Fruit fly (Drosophila melanogaster): ENCODE data around the gene sn.

sn gene

dm6 chrX:7920081-7920688 lies 43.6 kb upstream of the sn start, which contains the start of the genes hdm and Ykt6 (continued):
- peak; percentile 55 for TF ChIP-seq Sox15 (GFP tag; optimal IDR thresholded peaks at IDR 0.05)
- TF ChIP-seq acj6 (GFP tag; optimal IDR thresholded peaks at IDR 0.05) = peak; percentile 71
- TF ChIP-seq CG7368 (GFP tag; optimal IDR thresholded peaks at IDR 0.05) = peak; percentile 70
- TF ChIP-seq CG8119 (GFP tag; IDR thresholded peaks at IDR 0.05) = no peak
- peak; percentile 63 for TF ChIP-seq CG6792 (GFP tag; optimal IDR thresholded peaks at IDR 0.05)
- TF ChIP-seq CG34406 (GFP tag; optimal IDR thresholded peaks at IDR 0.05) = no peak
- TF ChIP-seq CG11902 (GFP tag; optimal IDR thresholded peaks at IDR 0.05) = peak; percentile 27
- peak; percentile 80 for TF ChIP-seq esn (GFP tag; optimal IDR thresholded peaks at IDR 0.05)
- TF ChIP-seq Gug (GFP tag; IDR thresholded peaks at IDR 0.05) = peak; percentile 59
- TF ChIP-seq Ets21C (GFP tag; optimal IDR thresholded peaks at IDR 0.05) = peak; percentile 65
- no peak for TF ChIP-seq CG10669 (GFP tag; optimal IDR thresholded peaks at IDR 0.05)

DNA sequence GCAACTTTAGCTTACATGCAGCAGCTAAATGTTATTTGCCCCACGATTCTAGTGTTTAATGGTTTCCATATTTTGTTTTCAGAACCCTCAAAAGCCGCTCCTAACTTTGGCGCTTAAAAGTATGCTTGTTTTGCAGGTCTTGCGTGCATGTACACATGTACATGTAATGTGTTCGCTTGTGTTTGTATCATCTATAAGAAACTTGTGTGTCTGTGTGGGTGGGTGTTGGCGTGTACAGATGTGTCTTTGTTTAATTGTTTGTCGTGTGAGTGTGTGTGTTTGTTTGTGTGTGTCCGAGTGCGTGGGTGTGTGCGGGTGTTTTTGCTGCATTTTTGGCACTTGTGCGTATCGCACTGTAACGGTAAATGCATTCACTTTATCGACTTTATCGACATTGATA lies 40.8 kb upstream of the sn start:
- no peak for TF ChIP-seq CG8119 (GFP tag; IDR thresholded peaks at IDR 0.05)
- no peak for TF ChIP-seq CG34406 (GFP tag; optimal IDR thresholded peaks at IDR 0.05)
- TF ChIP-seq Hr4 (GFP tag; optimal IDR thresholded peaks at IDR 0.05) = no peak
- TF ChIP-seq dsx (GFP tag; optimal IDR thresholded peaks at IDR 0.05; ENCODE audit: poor library complexity, severe bottlenecking) = peak; percentile 10
- no peak for TF ChIP-seq CG7368 (GFP tag; optimal IDR thresholded peaks at IDR 0.05)
- TF ChIP-seq net (GFP tag; optimal IDR thresholded peaks at IDR 0.05) = no peak
- TF ChIP-seq Sox14 (GFP tag; optimal IDR thresholded peaks at IDR 0.05) = peak; percentile 30

dm6 chrX:7924913-7925312 lies 38.9 kb upstream of the sn start:
- no peak for TF ChIP-seq Hr4 (GFP tag; optimal IDR thresholded peaks at IDR 0.05)
- peak; percentile 32 for TF ChIP-seq svp (GFP tag)

DNA sequence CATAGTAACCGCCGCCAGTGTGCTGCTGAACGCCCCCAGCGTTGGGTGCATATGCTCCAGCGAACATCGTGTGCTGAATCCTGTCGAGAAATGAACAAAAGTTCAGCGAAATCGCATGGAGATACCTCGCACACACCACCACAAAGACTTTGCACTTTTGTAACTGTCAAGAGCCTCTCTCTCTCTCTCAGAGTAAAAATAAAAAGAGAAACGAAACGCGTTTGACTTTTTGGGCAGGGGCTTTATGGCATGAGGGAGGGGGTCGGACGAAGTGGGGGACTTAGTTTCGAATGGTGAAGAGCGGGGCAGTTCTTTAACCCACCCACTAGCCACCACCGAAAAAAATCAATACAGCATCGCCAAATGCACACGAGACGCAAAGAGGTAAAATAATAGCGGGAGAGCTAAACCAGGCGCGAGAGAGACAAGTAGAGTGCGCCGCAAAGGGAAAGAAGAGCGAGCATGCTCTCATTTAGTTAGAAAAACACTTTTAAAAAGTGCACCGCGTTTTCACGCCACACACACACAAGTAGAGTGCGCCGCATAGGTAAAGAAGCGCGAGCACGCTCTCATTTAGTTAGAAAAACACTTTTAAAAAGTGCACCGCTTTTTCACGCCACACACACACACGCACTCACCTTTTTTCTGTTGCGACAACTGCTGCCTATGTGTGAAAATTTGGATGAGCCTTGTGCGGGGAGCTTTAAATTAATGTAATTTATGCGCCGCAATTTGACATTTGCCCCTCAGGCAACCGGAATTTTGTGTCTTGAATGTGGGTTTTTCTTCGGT lies 33.4 kb upstream of the sn start:
- TF ChIP-seq eg (GFP tag; IDR thresholded peaks at IDR 0.05) = peak; percentile 47; the same call in 1 of the 3 replicates
- TF ChIP-seq Eip78C (GFP tag) = peak; percentile 67
- peak; percentile 38 for TF ChIP-seq CG6276 (GFP tag; optimal IDR thresholded peaks at IDR 0.05)
- no peak for TF ChIP-seq topi (GFP tag; optimal IDR thresholded peaks at IDR 0.05)
- TF ChIP-seq Hr39 (GFP tag; optimal IDR thresholded peaks at IDR 0.05) = no peak
- TF ChIP-seq CG6854 (GFP tag; optimal IDR thresholded peaks at IDR 0.05) = peak; percentile 61
- peak; percentile 45 for TF ChIP-seq CG6808 (GFP tag; optimal IDR thresholded peaks at IDR 0.05)
- TF ChIP-seq CG15336 (GFP tag; IDR thresholded peaks at IDR 0.05) = peak; percentile 27; the same call in 1 of the 2 replicates
- peak; percentile 23 to 62 for TF ChIP-seq ss (GFP tag; optimal IDR thresholded peaks at IDR 0.05)
- peak; percentile 70 for TF ChIP-seq svp (GFP tag)
- TF ChIP-seq dsx (GFP tag; optimal IDR thresholded peaks at IDR 0.05; ENCODE audit: poor library complexity, severe bottlenecking) = peak; percentile 14
- no peak for TF ChIP-seq CG3032 (tag; optimal IDR thresholded peaks at IDR 0.05)

DNA sequence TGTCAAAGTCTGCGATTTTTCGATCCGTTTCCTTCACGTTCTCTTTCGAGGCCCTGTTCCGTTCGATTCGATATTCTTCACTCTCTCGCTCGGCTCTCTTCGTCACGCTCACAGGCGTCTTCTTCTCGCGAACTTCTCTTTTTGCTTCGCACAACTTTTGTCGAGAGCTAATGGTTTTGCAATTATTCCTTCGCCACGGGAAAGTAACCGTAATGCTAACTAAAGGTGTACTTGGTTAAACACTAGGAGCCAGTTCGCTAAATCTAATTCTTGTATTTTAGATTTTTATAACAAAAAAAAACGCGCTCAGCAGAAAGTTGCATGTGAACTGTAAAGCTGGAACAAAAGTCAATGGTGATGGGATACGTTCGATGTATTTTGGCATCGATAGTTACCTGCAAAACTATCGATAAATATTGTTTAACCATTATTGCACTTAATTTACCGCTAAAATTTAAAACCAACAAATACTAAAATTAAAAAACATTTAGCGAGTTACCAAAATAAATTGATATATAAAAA lies 32.7 kb upstream of the sn start, which contains the start of gene mahe:
mahe (minus strand) TSS at position 355 of the 522 bp plus-strand sequence.
- peak; percentile 11 for TF ChIP-seq Sox14 (GFP tag; optimal IDR thresholded peaks at IDR 0.05)
- TF ChIP-seq CG7368 (GFP tag; optimal IDR thresholded peaks at IDR 0.05) = no peak
- no peak for TF ChIP-seq CG31627 (GFP tag; optimal IDR thresholded peaks at IDR 0.05)
- TF ChIP-seq ss (GFP tag; optimal IDR thresholded peaks at IDR 0.05) = peak in 1 of 2 experiments; percentile 21
- peak; percentile 44 for TF ChIP-seq Eip78C (GFP tag)
- no peak for TF ChIP-seq Eip93F (GFP tag; optimal IDR thresholded peaks at IDR 0.05)
- no peak for TF ChIP-seq Hr38 (GFP tag; optimal IDR thresholded peaks at IDR 0.05)
- TF ChIP-seq esn (GFP tag; optimal IDR thresholded peaks at IDR 0.05) = no peak
- peak; percentile 62 for TF ChIP-seq svp (GFP tag)
- peak; percentile 26; the same call in 1 of the 3 replicates for TF ChIP-seq CG8119 (GFP tag; IDR thresholded peaks at IDR 0.05)
- no peak for TF ChIP-seq CG6808 (GFP tag; optimal IDR thresholded peaks at IDR 0.05)
- TF ChIP-seq CG3032 (tag; optimal IDR thresholded peaks at IDR 0.05) = no peak
- no peak for TF ChIP-seq Ets96B (tag; optimal IDR thresholded peaks at IDR 0.05)
